Worm (Caenorhabditis elegans): ENCODE measurements around the gene hlh-33.

DNA sequence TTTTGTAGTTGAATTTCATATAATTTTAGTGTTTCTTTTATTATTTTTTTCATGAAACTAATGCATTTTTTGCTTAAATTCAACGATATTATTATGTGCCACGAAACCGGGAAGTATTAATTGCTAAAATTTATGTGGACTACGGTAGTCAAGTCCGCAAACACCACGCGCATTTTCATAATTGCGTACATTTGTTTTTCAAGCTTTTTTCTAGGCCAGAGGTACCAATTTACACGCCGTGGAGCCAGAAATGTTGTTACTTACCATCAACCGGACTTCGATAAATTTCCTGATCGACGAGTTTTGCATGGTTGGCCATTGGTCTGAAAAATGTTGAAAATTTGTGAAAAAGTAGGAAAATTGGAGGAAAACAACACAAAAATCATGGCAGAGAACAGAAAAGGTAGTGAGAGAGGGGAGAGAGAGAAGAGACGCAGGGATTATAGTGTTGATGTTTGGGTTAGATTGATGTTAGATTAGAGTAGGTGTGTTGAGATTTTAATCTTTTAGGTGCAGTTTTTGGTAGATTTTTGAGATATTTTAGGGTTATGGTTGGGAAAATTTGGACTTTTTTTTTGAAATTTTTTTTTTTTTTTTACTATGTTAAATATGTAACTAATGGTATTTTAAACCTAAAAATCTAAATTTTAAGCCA is 37.1 kb upstream of the hlh-33 start, which contains the start of gene clp-4:
- no peak for TF ChIP-seq egl-13 (tag; optimal IDR thresholded peaks at IDR 0.05)
- no peak for TF ChIP-seq nhr-28 (tag; optimal IDR thresholded peaks at IDR 0.05)
- no peak for TF ChIP-seq ceh-82 (tag; optimal IDR thresholded peaks at IDR 0.05)
- no peak for TF ChIP-seq ztf-11 (tag; optimal IDR thresholded peaks at IDR 0.05)
- no peak for TF ChIP-seq aha-1 (tag; optimal IDR thresholded peaks at IDR 0.05)
- TF ChIP-seq blmp-1 (tag; optimal IDR thresholded peaks at IDR 0.05) = no peak
- no peak for TF ChIP-seq nhr-11 (tag; optimal IDR thresholded peaks at IDR 0.05)
- TF ChIP-seq nhr-76 (tag; optimal IDR thresholded peaks at IDR 0.05) = no peak
- TF ChIP-seq egl-27 (tag; optimal IDR thresholded peaks at IDR 0.05) = no peak
- TF ChIP-seq nhr-237 (tag; optimal IDR thresholded peaks at IDR 0.05) = no peak
